Fruit fly (Drosophila melanogaster) whole organism, adult: Measurements from ENCODE around the gene CG13810.

Experiments used
- CG11617 ChIP-seq: fragments of 200-800 bp; sonication (Bioruptor generic); optimal IDR thresholded peaks from 2 replicates; lab custom pipeline; 2017; ENCODE audit warnings: mild to moderate bottlenecking, missing biosample characterization, missing genetic modification reagents, missing genetic modification characterization
- CG14711 ChIP-seq: fragments of 200-800 bp; sonication (Bioruptor generic); optimal IDR thresholded peaks from 2 replicates; lab custom pipeline; 2018; ENCODE audit warnings: missing biosample characterization, mild to moderate bottlenecking, missing genetic modification characterization, moderate library complexity
- CG1620 ChIP-seq: fragments of 200-800 bp; sonication (Bioruptor generic); optimal IDR thresholded peaks from 2 replicates; lab custom pipeline; 2016; ENCODE audit warnings: missing biosample characterization, missing genetic modification characterization
- CG7045 ChIP-seq: fragments of 200-800 bp; sonication (Bioruptor generic); optimal IDR thresholded peaks from 2 replicates; lab custom pipeline; 2017; ENCODE audit warnings: missing biosample characterization, mild to moderate bottlenecking, missing genetic modification characterization
- CG7101 ChIP-seq: fragments of 200-800 bp; sonication (Bioruptor generic); optimal IDR thresholded peaks from 2 replicates; lab custom pipeline; 2018; ENCODE audit warnings: missing biosample characterization, mild to moderate bottlenecking, missing genetic modification characterization, moderate library complexity
- bab1 ChIP-seq: fragments of 200-800 bp; sonication (Bioruptor generic); optimal IDR thresholded peaks from 3 replicates; lab custom pipeline; 2019; ENCODE audit warnings: missing biosample characterization, mild to moderate bottlenecking, missing genetic modification characterization, moderate library complexity
- kay ChIP-seq: fragments of 200-800 bp; sonication (Bioruptor generic); peaks from one replicate; lab custom pipeline; 2016; ENCODE audit warnings: missing biosample characterization, missing genetic modification characterization, borderline replicate concordance
- ovo ChIP-seq: fragments of 200-800 bp; sonication (Bioruptor generic); optimal IDR thresholded peaks from 2 replicates; lab custom pipeline; 2016; ENCODE audit warnings: missing biosample characterization, missing genetic modification characterization
- pad ChIP-seq: fragments of 200-800 bp; sonication (Bioruptor generic); optimal IDR thresholded peaks from 3 replicates; lab custom pipeline; 2017; ENCODE audit warnings: missing biosample characterization, missing genetic modification characterization, mild to moderate bottlenecking, moderate library complexity, missing genetic modification reagents

dm6 chr3L:2162623-2163022 lies 23.1 kb upstream of the CG13810 start:
- TF ChIP-seq ovo (GFP tag; lab: Kevin White, UChicago) (no peak), pad (no peak), CG7045 (GFP tag; lab: Kevin White, UChicago) (no peak), CG7101 (tag; lab: Kevin White, UChicago) (no peak), CG11617 (GFP tag; lab: Kevin White, UChicago) (no peak), CG14711 (no peak), bab1 (no peak), kay (GFP tag; lab: Kevin White, UChicago) (no peak), CG1620 (no peak)
